Fruit fly (Drosophila melanogaster): Measurements from ENCODE around the gene CG9626.

Gene CG9626

DNA sequence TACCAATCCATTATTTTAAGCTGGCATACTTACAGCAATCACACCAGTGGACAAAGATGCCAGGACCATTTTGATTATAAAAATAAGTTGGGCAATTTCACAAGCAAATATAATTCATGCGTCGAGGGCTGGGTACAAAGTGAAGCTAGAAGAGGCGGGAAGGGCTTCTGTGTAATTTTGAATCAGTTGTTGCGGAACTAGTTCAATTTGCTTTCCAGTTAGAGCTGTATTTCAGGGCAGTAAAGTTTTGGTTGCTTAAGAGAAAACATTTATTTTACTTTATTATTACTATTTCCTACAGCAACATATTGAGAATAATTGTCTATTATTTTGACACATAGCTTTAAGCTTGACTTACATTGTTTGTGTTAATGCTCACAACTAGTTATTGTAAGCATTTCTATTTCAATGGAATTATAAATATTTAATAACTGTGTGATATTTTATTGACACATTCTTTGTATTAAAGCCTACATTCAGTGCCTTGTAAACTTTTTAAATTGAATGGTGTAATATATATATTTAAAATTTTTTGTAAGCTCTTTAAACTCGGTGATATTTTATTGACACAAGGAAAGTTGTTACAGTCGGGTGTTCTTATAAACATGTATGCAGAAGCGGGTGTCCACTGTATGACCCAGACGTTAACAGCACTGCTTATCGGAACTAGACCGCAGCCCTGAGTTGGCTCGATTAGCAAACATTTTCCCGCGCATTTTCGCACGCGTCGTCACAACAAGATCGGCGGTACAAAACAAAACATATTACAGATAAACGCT is 36.3 kb downstream of the CG9626 start, which contains the start of the genes RPA1 and Mcm2:
Gene RPA1, minus strand, starts transcription at position 150 of the 779 bp plus-strand sequence.
Gene Mcm2, plus strand, starts transcription at position 669 of the 779 bp plus-strand sequence.
- TF ChIP-seq CTCF (optimal IDR thresholded peaks at IDR 0.05) (peak in 1 of 2 experiments; percentile 22), CG8478 (optimal IDR thresholded peaks at IDR 0.05) (no peak)

DNA sequence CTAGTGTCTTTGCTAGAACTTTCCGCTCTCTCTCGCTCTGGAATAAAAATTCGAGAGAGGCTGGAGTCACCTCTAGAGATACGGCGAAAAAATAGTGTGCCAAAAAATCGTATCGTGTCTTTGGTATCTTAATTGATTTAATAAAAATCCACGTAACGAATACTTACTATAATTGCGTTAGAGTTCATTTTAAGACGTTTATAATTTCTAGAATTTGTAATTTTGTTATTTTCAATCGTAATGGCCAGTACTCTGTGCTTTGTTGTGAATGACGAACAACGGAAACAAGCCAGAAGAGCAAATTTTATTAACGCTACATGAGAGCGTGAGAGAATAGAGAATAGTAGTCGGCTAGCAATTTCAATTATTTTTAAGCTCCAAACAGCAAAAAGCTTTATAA is 39.1 kb downstream of the CG9626 start:
- TF ChIP-seq CTCF (optimal IDR thresholded peaks at IDR 0.05) = no peak
- no peak for TF ChIP-seq CG8478 (optimal IDR thresholded peaks at IDR 0.05)

DNA sequence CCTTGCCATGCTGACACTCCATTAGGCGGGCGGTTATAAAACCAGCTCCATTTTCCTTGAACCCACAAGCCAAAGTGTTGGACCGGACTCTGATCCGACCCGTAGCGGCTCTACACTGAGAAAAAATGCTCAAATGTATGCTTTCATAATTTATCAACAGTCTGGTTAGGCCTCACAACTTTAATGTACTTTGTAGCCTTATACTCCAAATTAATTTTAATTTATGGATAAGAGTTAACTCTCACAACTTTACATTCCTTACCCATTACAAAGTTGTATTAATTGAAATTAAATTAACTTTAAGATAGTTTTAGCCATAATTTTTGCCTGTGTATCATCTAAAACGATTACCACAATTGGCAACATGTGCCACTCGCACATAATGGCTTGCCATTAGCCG is 44.7 kb downstream of the CG9626 start:
- no peak for TF ChIP-seq CG8478 (optimal IDR thresholded peaks at IDR 0.05)
- TF ChIP-seq CTCF (optimal IDR thresholded peaks at IDR 0.05) = no peak

DNA sequence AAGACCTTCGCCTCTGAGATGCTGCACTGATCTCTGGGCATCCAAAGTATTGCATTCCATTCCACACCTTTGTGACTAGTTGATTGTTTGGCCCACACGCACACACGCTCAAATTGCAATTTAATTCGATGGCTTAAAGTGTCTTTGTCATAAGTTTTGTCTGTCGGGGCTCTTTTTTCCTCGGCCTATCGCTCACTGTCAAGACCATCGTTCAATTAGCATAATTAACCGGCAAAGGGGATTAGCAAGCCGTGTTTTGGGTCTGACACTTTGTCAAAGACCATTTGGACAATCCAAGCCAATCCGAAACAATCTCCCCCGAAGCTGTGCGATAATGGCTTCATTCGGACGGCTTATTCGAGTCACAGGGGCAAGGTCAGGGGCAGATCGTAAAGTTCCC is 46.4 kb downstream of the CG9626 start:
- TF ChIP-seq CG8478 (optimal IDR thresholded peaks at IDR 0.05) (no peak), CTCF (optimal IDR thresholded peaks at IDR 0.05) (no peak)

DNA sequence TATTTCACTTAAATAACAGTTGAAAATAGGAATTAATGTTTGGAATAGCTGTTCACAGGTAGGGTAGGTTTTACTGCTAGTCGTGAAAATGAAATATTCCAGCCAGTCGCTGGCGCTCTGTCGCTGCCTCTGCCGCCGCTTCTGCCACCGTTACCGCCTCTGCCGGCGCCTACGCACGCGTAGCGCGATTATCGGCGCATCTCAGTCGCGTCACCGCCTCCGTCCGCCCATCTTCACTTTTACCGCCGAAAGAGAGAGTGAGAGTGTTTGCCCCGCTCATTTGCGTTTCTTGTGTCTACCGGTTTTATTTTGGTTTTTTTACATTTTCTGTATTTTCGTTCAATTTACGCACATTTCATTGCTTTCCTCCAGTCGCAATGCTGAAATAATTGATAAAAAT is 49.2 kb downstream of the CG9626 start:
- TF ChIP-seq CTCF (optimal IDR thresholded peaks at IDR 0.05) (no peak), CG8478 (optimal IDR thresholded peaks at IDR 0.05) (no peak)

DNA sequence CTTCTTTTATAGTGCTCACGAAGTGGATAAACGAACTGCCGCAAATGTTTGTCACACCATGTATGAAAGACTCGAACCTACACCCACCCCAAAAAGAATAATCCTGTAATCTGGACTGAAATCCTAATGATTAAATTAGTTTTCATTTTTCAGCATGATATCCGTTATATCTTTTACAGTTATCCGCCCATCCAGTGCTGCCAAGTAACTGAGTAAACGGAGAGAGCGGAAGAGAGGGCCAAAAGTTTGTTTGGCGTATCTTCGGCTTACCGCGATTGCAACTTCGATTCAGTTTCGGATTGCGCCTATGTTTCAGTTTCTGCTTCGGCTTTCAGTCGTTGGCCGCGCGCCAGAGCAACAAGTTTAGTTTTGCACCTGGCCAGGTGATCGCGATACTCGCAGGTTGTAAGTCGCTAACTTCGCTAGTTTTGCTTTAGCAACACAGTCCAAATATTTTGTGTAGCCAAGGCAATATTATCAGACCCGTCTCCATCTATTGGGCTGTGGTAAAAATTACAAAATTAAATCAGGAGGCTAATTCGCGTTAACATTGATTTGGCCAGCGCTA is 50.5 kb downstream of the CG9626 start, which contains the start of gene mtg:
Gene mtg, plus strand, starts transcription at position 332 of the 568 bp plus-strand sequence.
- TF ChIP-seq CTCF (optimal IDR thresholded peaks at IDR 0.05) = no peak
- no peak for TF ChIP-seq CG8478 (optimal IDR thresholded peaks at IDR 0.05)

DNA sequence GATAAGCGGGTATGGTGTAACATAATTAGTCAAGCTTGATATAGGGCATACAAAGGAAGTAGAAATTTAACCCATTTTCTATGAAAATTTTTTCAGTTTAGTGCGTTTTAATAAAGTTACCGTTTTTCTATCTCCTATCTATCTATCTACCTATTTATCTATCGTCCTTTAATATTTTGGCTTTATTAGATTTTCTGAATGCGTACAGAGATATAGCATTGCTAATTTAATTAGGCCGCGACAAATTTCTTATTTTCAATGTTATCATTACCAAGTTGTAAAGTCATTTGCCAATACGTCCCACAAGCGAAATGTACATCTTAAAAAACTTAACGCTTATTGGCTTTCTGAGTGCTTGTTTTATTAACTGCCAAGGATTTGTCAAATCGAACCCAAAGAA is 52.6 kb downstream of the CG9626 start, which contains the start of gene CG15864:
Gene CG15864, plus strand, starts transcription at position 301 of the 400 bp plus-strand sequence.
- TF ChIP-seq CG8478 (optimal IDR thresholded peaks at IDR 0.05) = no peak
- TF ChIP-seq CTCF (optimal IDR thresholded peaks at IDR 0.05) = no peak

Measured in S2 (cell line).